Worm (Caenorhabditis elegans) whole organism, L4 larva: Measurements from ENCODE around the gene Y57A10A.13.

Source experiments
- Y5F2A.4 ChIP-seq: fragments of 200-800 bp; sonication (Bioruptor generic); optimal IDR thresholded peaks from 2 replicates; lab custom pipeline; 2018; ENCODE audit warnings: mild to moderate bottlenecking, missing genetic modification characterization, missing compliant biosample characterization
- ceh-20 ChIP-seq: fragments of 200-800 bp; sonication (Bioruptor generic); IDR thresholded peaks from 2 replicates; pipeline ENCODE4 v1.3.6; 2022; ENCODE audit warnings: missing genetic modification reagents, missing genetic modification characterization, missing compliant biosample characterization
- egl-27 ChIP-seq: sonication (generic microtip); optimal IDR thresholded peaks from 3 replicates; lab custom pipeline; 2017; ENCODE audit warnings: missing biosample characterization, missing genetic modification reagents, missing genetic modification characterization
- jun-1 ChIP-seq: fragments of 150-350 bp; optimal IDR thresholded peaks from 2 replicates; lab custom pipeline; 2014; ENCODE audit warnings: missing biosample characterization, missing genetic modification reagents, missing genetic modification characterization
- lin-1 ChIP-seq: fragments of 200-800 bp; sonication (Bioruptor generic); IDR thresholded peaks from 2 replicates; pipeline ENCODE4 v1.3.6; 2022; ENCODE audit warnings: missing genetic modification reagents, missing genetic modification characterization, missing compliant biosample characterization
- pqm-1 ChIP-seq: sonication (generic microtip); optimal IDR thresholded peaks from 2 replicates; lab custom pipeline; 2017; ENCODE audit warnings: missing biosample characterization, missing genetic modification characterization
- snpc-4 ChIP-seq: fragments of 150-350 bp; optimal IDR thresholded peaks from 2 replicates; lab custom pipeline; 2014; ENCODE audit warnings: missing biosample characterization, missing genetic modification characterization
- ztf-11 ChIP-seq: fragments of 150-350 bp; optimal IDR thresholded peaks from 2 replicates; lab custom pipeline; 2014; ENCODE audit warnings: missing biosample characterization, missing genetic modification characterization

DNA sequence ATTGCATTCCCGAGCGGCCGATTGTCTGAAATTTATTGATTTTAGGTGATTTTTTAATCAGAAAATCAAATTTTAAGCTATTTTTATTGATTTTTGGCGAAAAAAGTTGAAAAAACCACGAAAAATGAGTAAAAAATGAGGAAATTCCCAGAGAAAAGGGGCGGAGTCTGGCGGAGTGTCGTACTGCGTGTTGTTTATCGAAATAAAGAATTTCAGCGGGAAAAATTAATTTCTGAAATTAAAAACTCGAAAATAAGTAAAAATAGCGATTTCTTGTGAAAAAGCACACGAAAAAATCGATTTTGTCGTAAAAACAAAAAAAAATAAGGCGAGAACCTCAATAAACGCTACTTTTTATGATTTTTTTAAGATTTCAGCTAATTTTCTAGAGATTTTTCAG, at the start of gene Y57A10A.13:
- TF ChIP-seq lin-1 (GFP tag; lab: Robert Waterston, UW) = no peak
- TF ChIP-seq ceh-20 = no peak
- no peak for TF ChIP-seq ztf-11 (tag; lab: Kevin White, UChicago)
- TF ChIP-seq egl-27 (tag; lab: Kevin White, UChicago) = no peak
- no peak for TF ChIP-seq pqm-1 (tag; lab: Kevin White, UChicago)
- TF ChIP-seq Y5F2A.4 (GFP tag; lab: Kevin White, UChicago) = no peak
- TF ChIP-seq jun-1 (tag; lab: Kevin White, UChicago) = no peak
- no peak for TF ChIP-seq snpc-4 (tag; lab: Kevin White, UChicago)
